Fruit fly (Drosophila melanogaster): Measurements from ENCODE around the gene Usf.

DNA sequence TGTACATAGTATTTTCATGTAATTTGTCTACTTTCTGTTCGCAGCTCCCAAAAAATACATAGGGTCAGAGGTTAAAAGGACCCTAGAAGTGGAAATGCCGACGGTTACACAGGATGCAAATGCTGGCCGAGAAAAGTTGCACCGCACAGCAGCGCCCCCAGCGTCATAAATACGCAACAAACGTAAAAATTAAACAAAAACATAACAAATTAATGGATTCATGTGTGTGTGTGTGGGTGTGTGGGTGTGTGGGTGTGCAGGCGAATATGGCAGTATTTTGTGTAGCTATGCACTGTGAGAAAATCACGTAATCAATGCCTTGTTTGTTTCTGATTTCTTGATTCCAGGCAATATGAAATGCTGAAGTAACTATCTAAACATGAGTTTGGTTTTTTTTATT is 37.0 kb downstream of the Usf start:
- no peak for TF ChIP-seq pad (GFP tag; optimal IDR thresholded peaks at IDR 0.05)
- no peak for TF ChIP-seq CG7045 (GFP tag; optimal IDR thresholded peaks at IDR 0.05)
- TF ChIP-seq CG1620 (GFP tag; optimal IDR thresholded peaks at IDR 0.05) = no peak
- no peak for TF ChIP-seq CG11617 (GFP tag; optimal IDR thresholded peaks at IDR 0.05)
- no peak for TF ChIP-seq Hr96 (GFP tag; optimal IDR thresholded peaks at IDR 0.05)
- no peak for TF ChIP-seq CG12768 (GFP tag; optimal IDR thresholded peaks at IDR 0.05)
- no peak for TF ChIP-seq toe (GFP tag; optimal IDR thresholded peaks at IDR 0.05)
